Worm (Caenorhabditis elegans) whole organism, mixed stage, embryonic: ENCODE results near the gene B0035.3.

Experiments used
- M03D4.4 ChIP-seq: sonication (generic microtip); optimal IDR thresholded peaks from 2 replicates; lab custom pipeline; 2017; ENCODE audit warnings: mild to moderate bottlenecking, missing genetic modification characterization, missing compliant biosample characterization
- bed-3 ChIP-seq: fragments of 200-800 bp; sonication (Bioruptor generic); optimal IDR thresholded peaks from 3 replicates; lab custom pipeline; 2018; ENCODE audit warnings: mild to moderate bottlenecking, missing genetic modification characterization, moderate library complexity, missing compliant biosample characterization
- blmp-1 ChIP-seq: fragments of 150-350 bp; optimal IDR thresholded peaks from 2 replicates; lab custom pipeline; 2014; ENCODE audit warnings: missing biosample characterization, missing genetic modification characterization
- ceh-83 ChIP-seq: fragments of 200-800 bp; sonication (Bioruptor generic); optimal IDR thresholded peaks from 2 replicates; lab custom pipeline; 2018; ENCODE audit warnings: mild to moderate bottlenecking, missing genetic modification characterization, missing compliant biosample characterization
- ces-1 ChIP-seq: fragments of 150-350 bp; optimal IDR thresholded peaks from 2 replicates; lab custom pipeline; 2014; ENCODE audit warnings: missing biosample characterization, missing genetic modification reagents, missing genetic modification characterization
- cnd-1 ChIP-seq: fragments of 200-800 bp; sonication (Bioruptor generic); optimal IDR thresholded peaks from 2 replicates; lab custom pipeline; 2018; ENCODE audit warnings: mild to moderate bottlenecking, missing genetic modification characterization, missing compliant biosample characterization
- drap-1 ChIP-seq: fragments of 200-800 bp; sonication (Bioruptor generic); optimal IDR thresholded peaks from 3 replicates; lab custom pipeline; 2018; ENCODE audit warnings: mild to moderate bottlenecking, missing genetic modification characterization, missing compliant biosample characterization
- elt-1 ChIP-seq: sonication (generic microtip); optimal IDR thresholded peaks from 2 replicates; lab custom pipeline; 2017; ENCODE audit warnings: missing genetic modification characterization, mild to moderate bottlenecking, missing compliant biosample characterization, antibody characterized with exemption, moderate library complexity, borderline replicate concordance; ENCODE audit not compliant: insufficient read depth
- elt-3 ChIP-seq: fragments of 150-350 bp; optimal IDR thresholded peaks from 2 replicates; lab custom pipeline; 2014; ENCODE audit warnings: missing biosample characterization, missing genetic modification characterization
- flh-1 ChIP-seq: fragments of 200-800 bp; sonication (Bioruptor generic); optimal IDR thresholded peaks from 2 replicates; lab custom pipeline; 2018; ENCODE audit warnings: mild to moderate bottlenecking, missing genetic modification characterization, moderate library complexity, missing compliant biosample characterization
- ham-2 ChIP-seq: fragments of 200-800 bp; sonication (Bioruptor generic); optimal IDR thresholded peaks from 2 replicates; lab custom pipeline; 2018; ENCODE audit warnings: mild to moderate bottlenecking, missing genetic modification characterization, missing compliant biosample characterization
- hlh-1 ChIP-seq: fragments of 150-350 bp; optimal IDR thresholded peaks from 2 replicates; lab custom pipeline; 2014; ENCODE audit warnings: missing biosample characterization, missing genetic modification reagents, missing genetic modification characterization
- lin-13 ChIP-seq: fragments of 150-350 bp; optimal IDR thresholded peaks from 2 replicates; lab custom pipeline; 2014; ENCODE audit warnings: missing biosample characterization, missing genetic modification characterization
- lin-32 ChIP-seq: fragments of 200-800 bp; sonication (Bioruptor generic); optimal IDR thresholded peaks from 2 replicates; lab custom pipeline; 2018; ENCODE audit warnings: mild to moderate bottlenecking, missing genetic modification characterization, missing compliant biosample characterization
- lsy-2 ChIP-seq: fragments of 150-350 bp; optimal IDR thresholded peaks from 2 replicates; lab custom pipeline; 2014; ENCODE audit warnings: missing biosample characterization, missing genetic modification characterization
- mab-5 ChIP-seq: fragments of 150-350 bp; optimal IDR thresholded peaks from 2 replicates; lab custom pipeline; 2014; ENCODE audit warnings: missing biosample characterization, missing genetic modification characterization
- mls-2 ChIP-seq: sonication (generic microtip); optimal IDR thresholded peaks from 2 replicates; lab custom pipeline; 2016; ENCODE audit warnings: mild to moderate bottlenecking, missing genetic modification characterization, moderate library complexity, missing compliant biosample characterization
- nhr-237 ChIP-seq: fragments of 150-350 bp; optimal IDR thresholded peaks from 2 replicates; lab custom pipeline; 2014; ENCODE audit warnings: missing biosample characterization, missing genetic modification characterization
- nhr-28 ChIP-seq: fragments of 150-350 bp; optimal IDR thresholded peaks from 2 replicates; lab custom pipeline; 2014; ENCODE audit warnings: missing biosample characterization, missing genetic modification characterization
- nhr-76 ChIP-seq: sonication (generic microtip); optimal IDR thresholded peaks from 2 replicates; lab custom pipeline; 2017; ENCODE audit warnings: missing biosample characterization, missing genetic modification characterization
- pha-4 ChIP-seq: fragments of 150-350 bp; optimal IDR thresholded peaks from 2 replicates; lab custom pipeline; 2018; ENCODE audit warnings: missing biosample characterization, missing genetic modification reagents, missing genetic modification characterization
- sem-2 ChIP-seq: fragments of 200-800 bp; sonication (Bioruptor generic); optimal IDR thresholded peaks from 2 replicates; lab custom pipeline; 2018; ENCODE audit warnings: mild to moderate bottlenecking, missing genetic modification characterization, missing compliant biosample characterization
- snpc-4 ChIP-seq: fragments of 150-350 bp; optimal IDR thresholded peaks from 2 replicates; lab custom pipeline; 2014; ENCODE audit warnings: missing biosample characterization, missing genetic modification characterization
- tbx-8 ChIP-seq: fragments of 200-800 bp; sonication (Bioruptor generic); optimal IDR thresholded peaks from 2 replicates; lab custom pipeline; 2018; ENCODE audit warnings: mild to moderate bottlenecking, missing genetic modification characterization, moderate library complexity, missing compliant biosample characterization
- unc-120 ChIP-seq: sonication (generic microtip); optimal IDR thresholded peaks from 2 replicates; lab custom pipeline; 2017; ENCODE audit warnings: missing genetic modification characterization, missing compliant biosample characterization; ENCODE audit not compliant: poor library complexity, severe bottlenecking
- unc-39 ChIP-seq: fragments of 150-350 bp; optimal IDR thresholded peaks from 2 replicates; lab custom pipeline; 2014; ENCODE audit warnings: missing biosample characterization, missing genetic modification characterization
- unc-62 ChIP-seq: fragments of 150-350 bp; optimal IDR thresholded peaks from 2 replicates; lab custom pipeline; 2014; ENCODE audit warnings: missing biosample characterization, missing genetic modification reagents, missing genetic modification characterization
- zip-8 ChIP-seq: fragments of 150-350 bp; optimal IDR thresholded peaks from 2 replicates; lab custom pipeline; 2014; ENCODE audit warnings: missing biosample characterization, missing genetic modification characterization
- ztf-11 ChIP-seq: fragments of 150-350 bp; optimal IDR thresholded peaks from 2 replicates; lab custom pipeline; 2014; ENCODE audit warnings: missing biosample characterization, missing genetic modification characterization

B0035.3 gene

DNA sequence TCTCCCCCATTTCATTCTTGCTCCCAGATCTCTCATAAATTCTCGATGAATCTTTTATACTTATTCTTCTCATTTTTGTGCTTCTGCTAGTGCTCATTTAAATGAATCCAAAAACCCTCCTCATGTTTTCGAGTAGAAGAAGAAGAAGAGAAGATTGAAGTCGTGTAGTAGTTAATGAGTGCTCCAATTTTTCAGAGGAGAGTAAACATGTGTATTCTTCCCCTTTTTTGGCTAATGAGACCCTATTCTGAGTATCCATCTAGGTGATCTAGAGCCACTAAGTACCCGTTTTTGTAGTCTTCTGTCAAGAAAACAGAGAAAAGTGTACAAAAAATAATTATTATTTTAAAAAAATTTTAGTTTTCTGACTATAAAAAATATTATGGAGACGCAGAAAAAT, 36.8 kb upstream of the B0035.3 start:
- TF ChIP-seq blmp-1 (tag; lab: Kevin White, UChicago) (no peak), lin-13 (tag; lab: Kevin White, UChicago) (no peak), nhr-76 (tag; lab: Kevin White, UChicago) (no peak), ceh-83 (no peak), ham-2 (no peak), bed-3 (GFP tag; lab: Kevin White, UChicago) (no peak), elt-1 (tag; lab: Kevin White, UChicago) (no peak), nhr-28 (tag; lab: Kevin White, UChicago) (no peak), pha-4 (no peak), M03D4.4 (tag; lab: Kevin White, UChicago) (no peak), sem-2 (GFP tag; lab: Kevin White, UChicago) (no peak), mls-2 (tag; lab: Kevin White, UChicago) (no peak)

DNA sequence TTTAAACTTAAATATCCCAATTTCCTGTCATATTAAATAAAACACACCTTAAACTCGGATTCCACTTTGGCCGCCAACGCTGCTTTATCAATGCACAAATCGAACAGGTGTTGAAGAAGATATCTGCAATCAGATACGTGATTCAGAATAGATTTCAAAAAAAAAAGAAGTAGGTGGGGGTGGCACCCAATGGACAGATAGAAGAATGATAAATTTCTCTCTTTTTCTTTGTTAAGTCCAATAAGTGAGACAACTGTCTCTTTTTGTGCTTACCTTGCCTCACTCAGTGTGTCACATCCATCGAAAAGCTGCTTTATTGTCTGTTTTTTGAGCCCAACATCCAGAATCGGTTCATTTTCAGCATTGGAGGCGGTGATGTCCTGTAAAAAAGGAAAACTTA, 36.0 kb upstream of the B0035.3 start:
- no peak for TF ChIP-seq M03D4.4 (tag; lab: Kevin White, UChicago)
- TF ChIP-seq hlh-1 (tag; lab: Kevin White, UChicago): peak; percentile 39
- TF ChIP-seq cnd-1: no peak
- peak; percentile 19 for TF ChIP-seq unc-120 (tag; lab: Kevin White, UChicago)
- TF ChIP-seq elt-3: no peak
- peak; percentile 65 for TF ChIP-seq unc-62 (GFP tag; lab: Kevin White, UChicago)

DNA sequence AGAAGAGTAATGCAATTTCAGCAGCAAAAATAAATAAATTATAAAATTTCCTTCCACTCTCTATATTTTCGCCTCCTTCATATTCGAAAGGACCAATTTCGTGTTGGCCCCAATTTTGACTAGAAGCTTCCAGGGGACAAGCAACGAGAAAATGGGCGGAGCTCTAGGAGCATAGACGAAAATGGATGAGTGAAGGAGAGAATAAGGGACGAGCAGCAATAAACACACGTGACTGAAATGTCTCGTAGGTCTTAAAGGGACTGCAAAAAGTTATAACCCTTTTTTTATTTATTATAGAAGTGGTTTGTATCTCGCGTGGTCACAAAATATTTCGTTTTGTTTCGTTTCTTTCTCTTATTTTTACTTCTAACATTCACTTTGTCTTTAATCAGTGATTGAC, 34.9 kb upstream of the B0035.3 start:
- TF ChIP-seq ztf-11: no peak
- TF ChIP-seq hlh-1 (tag; lab: Kevin White, UChicago): no peak
- TF ChIP-seq ces-1: peak; percentile 21

DNA sequence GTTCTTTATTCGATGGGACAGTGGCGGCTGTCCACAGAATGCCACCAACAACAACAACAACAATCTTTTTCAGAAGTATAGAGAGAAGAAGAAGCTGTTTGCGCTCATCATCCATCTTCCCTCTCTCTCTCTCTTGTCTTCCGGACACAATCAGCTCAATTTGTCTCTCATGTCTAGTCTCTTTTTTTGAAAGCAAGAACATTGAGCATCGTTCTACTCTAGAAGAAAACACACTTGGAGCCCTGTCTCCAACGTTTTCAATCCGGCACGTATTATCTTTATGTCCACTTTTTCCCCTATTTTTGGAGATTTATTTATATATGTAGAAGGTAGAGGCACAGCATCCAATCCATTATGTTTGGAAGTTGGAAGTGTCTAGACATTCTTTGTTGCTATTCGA, 34.0 kb upstream of the B0035.3 start:
- TF ChIP-seq flh-1: no peak
- TF ChIP-seq tbx-8 (GFP tag; lab: Kevin White, UChicago): no peak
- TF ChIP-seq ham-2: no peak
- TF ChIP-seq mab-5 (tag; lab: Kevin White, UChicago): no peak
- TF ChIP-seq elt-3: no peak
- TF ChIP-seq pha-4: no peak
- TF ChIP-seq lsy-2 (tag; lab: Kevin White, UChicago): no peak
- TF ChIP-seq elt-1 (tag; lab: Kevin White, UChicago): no peak
- no peak for TF ChIP-seq cnd-1
- TF ChIP-seq M03D4.4 (tag; lab: Kevin White, UChicago): no peak
- no peak for TF ChIP-seq sem-2 (GFP tag; lab: Kevin White, UChicago)

DNA sequence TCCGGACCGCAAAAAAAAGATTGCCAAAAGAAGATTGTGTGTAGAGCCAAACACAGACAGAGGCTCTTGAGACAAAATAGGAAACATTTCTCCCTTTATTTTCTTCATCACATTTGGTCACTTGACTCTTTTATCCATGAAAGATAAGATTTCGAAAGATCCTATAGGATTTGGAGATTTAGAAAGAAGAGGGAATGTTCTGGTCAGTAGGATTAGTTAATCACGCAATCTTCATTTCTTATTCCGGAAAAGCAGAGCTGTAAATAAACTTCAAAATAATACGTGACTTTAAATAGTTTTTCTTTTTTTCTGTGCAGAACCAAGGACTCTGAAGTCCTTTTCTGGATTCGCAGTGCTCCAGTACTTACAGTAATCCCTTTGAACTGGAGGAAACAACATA, 32.5 kb upstream of the B0035.3 start:
- no peak for TF ChIP-seq zip-8 (tag; lab: Kevin White, UChicago)
- TF ChIP-seq ztf-11: no peak
- no peak for TF ChIP-seq nhr-28 (tag; lab: Kevin White, UChicago)
- no peak for TF ChIP-seq lin-13 (tag; lab: Kevin White, UChicago)
- TF ChIP-seq tbx-8 (GFP tag; lab: Kevin White, UChicago): no peak

DNA sequence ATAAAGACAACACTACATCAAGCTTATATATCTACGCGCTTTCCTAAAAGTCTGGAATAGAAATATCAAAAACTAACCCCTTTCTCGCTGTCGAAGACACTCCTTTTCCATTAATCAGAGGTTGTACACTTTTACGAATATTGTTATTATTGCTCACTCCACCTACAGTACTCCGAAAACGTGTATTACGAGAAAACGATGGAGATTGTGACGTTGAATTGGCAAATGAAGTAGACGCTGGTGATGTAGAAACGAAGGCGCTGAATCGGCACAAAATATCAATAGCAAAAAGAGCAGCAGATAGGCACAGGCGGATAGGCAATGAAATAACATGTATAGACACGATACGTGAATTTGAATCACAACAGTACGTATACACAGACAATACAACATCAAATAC, 29.5 kb upstream of the B0035.3 start:
- TF ChIP-seq tbx-8 (GFP tag; lab: Kevin White, UChicago): no peak
- no peak for TF ChIP-seq lsy-2 (tag; lab: Kevin White, UChicago)
- TF ChIP-seq mab-5 (tag; lab: Kevin White, UChicago): no peak
- TF ChIP-seq lin-32 (GFP tag; lab: Kevin White, UChicago): no peak
- TF ChIP-seq cnd-1: no peak
- TF ChIP-seq ztf-11: no peak
- TF ChIP-seq elt-3: no peak
- no peak for TF ChIP-seq nhr-28 (tag; lab: Kevin White, UChicago)
- no peak for TF ChIP-seq unc-62 (GFP tag; lab: Kevin White, UChicago)
- TF ChIP-seq hlh-1 (tag; lab: Kevin White, UChicago): no peak
- no peak for TF ChIP-seq nhr-237 (tag; lab: Kevin White, UChicago)
- no peak for TF ChIP-seq sem-2 (GFP tag; lab: Kevin White, UChicago)
- TF ChIP-seq snpc-4 (tag; lab: Kevin White, UChicago): no peak
- TF ChIP-seq unc-120 (tag; lab: Kevin White, UChicago): no peak
- TF ChIP-seq ham-2: no peak
- TF ChIP-seq unc-39 (tag; lab: Kevin White, UChicago): no peak
- no peak for TF ChIP-seq ceh-83
- no peak for TF ChIP-seq ces-1
- TF ChIP-seq zip-8 (tag; lab: Kevin White, UChicago): no peak
- no peak for TF ChIP-seq drap-1 (GFP tag; lab: Kevin White, UChicago)
